Fruit fly (Drosophila melanogaster): ENCODE measurements around the gene Eaf6.

DNA sequence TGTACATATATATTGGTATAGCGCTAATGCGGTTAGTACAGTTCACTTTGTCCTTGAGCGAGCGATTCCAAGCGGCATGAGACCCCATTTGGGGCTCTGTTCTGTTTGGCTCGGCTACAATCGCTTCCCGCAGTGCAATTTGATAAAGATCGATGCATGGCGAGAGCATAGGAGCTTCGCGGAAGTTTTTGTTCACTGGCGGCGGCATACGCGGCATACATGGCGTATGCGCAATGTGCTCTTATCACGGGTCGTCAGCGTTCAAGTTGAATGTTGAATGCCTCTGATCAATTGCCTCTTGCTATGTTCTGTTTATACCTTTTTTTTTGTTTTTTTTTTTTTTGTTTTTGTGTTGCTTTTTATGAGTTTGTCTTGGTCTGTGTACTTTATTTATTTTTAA is 33.0 kb upstream of the Eaf6 start:
- TF ChIP-seq CTCF (optimal IDR thresholded peaks at IDR 0.05) (no peak), CG8478 (optimal IDR thresholded peaks at IDR 0.05) (no peak)

Data from S2 (cell line).